Fruit fly (Drosophila melanogaster) whole organism, adult: ENCODE results near the gene CG17237.

Experiments used
- CG33017 ChIP-seq: fragments of 200-800 bp; sonication (Bioruptor generic); optimal IDR thresholded peaks from 2 replicates; lab custom pipeline; 2018; ENCODE audit warnings: missing biosample characterization, mild to moderate bottlenecking, missing genetic modification characterization, moderate library complexity
- CG7101 ChIP-seq: fragments of 200-800 bp; sonication (Bioruptor generic); optimal IDR thresholded peaks from 2 replicates; lab custom pipeline; 2018; ENCODE audit warnings: missing biosample characterization, mild to moderate bottlenecking, missing genetic modification characterization, moderate library complexity
- bab1 ChIP-seq: fragments of 200-800 bp; sonication (Bioruptor generic); optimal IDR thresholded peaks from 3 replicates; lab custom pipeline; 2019; ENCODE audit warnings: missing biosample characterization, mild to moderate bottlenecking, missing genetic modification characterization, moderate library complexity
- pad ChIP-seq: fragments of 200-800 bp; sonication (Bioruptor generic); optimal IDR thresholded peaks from 3 replicates; lab custom pipeline; 2017; ENCODE audit warnings: missing biosample characterization, missing genetic modification characterization, mild to moderate bottlenecking, moderate library complexity, missing genetic modification reagents

DNA sequence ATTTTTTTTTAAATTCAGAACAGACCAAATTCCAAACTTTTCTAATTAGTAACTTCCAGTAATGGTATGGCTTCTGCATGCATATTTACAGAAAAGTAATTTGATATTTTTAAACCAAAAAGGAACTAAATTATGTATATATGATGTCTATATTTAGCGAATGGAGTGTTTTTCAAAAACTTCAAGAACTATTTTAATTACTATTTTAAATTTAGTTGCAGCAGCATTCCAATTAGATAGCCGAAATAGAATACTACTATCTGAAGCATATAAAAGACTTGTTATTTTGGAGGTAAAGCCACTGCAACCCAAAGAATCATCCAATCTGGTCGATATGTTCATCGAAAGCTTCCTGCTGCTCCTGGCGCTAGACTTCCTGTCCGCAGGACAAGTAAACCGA, 36.5 kb downstream of the CG17237 start, which contains the start of gene CG17234:
- TF ChIP-seq CG33017 (tag; lab: Kevin White, UChicago) = no peak
- TF ChIP-seq bab1 = no peak
- no peak for TF ChIP-seq CG7101 (tag; lab: Kevin White, UChicago)
- no peak for TF ChIP-seq pad (GFP tag; lab: Kevin White, UChicago)
